Fruit fly (Drosophila melanogaster) whole organism, embryonic: ENCODE results near the gene CG32647.
A peak's percentile ranks its signal among the peaks of the same experiment; 100 is the strongest.

Source experiments
- Adf1 ChIP-seq: fragments of 200-800 bp; sonication (Bioruptor generic); IDR thresholded peaks from 2 replicates; pipeline ENCODE4 v1.3.6; 2022; ENCODE audit warnings: missing biosample characterization, missing genetic modification characterization
- Asciz ChIP-seq: fragments of 200-800 bp; sonication (Bioruptor generic); optimal IDR thresholded peaks from 2 replicates; lab custom pipeline; 2017; ENCODE audit warnings: missing biosample characterization, mild to moderate bottlenecking, missing genetic modification characterization, missing genetic modification reagents
- Atf3 ChIP-seq: fragments of 200-800 bp; sonication (Bioruptor generic); optimal IDR thresholded peaks from 3 replicates; lab custom pipeline; 2016; ENCODE audit warnings: missing biosample characterization, missing genetic modification characterization
- CG10274 ChIP-seq: fragments of 200-800 bp; sonication (Bioruptor generic); optimal IDR thresholded peaks from 3 replicates; lab custom pipeline; 2017; ENCODE audit warnings: missing biosample characterization, mild to moderate bottlenecking, missing genetic modification characterization
- CG12299 ChIP-seq: fragments of 200-800 bp; sonication (Bioruptor generic); optimal IDR thresholded peaks from 2 replicates; lab custom pipeline; 2018; ENCODE audit warnings: missing biosample characterization, mild to moderate bottlenecking, missing genetic modification characterization
- CG1233 ChIP-seq: fragments of 200-800 bp; sonication (Bioruptor generic); optimal IDR thresholded peaks from 4 replicates; lab custom pipeline; 2018; ENCODE audit warnings: missing biosample characterization, mild to moderate bottlenecking, missing genetic modification characterization
- CG13424 ChIP-seq: fragments of 200-800 bp; sonication (Bioruptor generic); optimal IDR thresholded peaks from 2 replicates; lab custom pipeline; 2019; ENCODE audit warnings: missing biosample characterization, mild to moderate bottlenecking, missing genetic modification characterization, moderate library complexity
- CG15514 ChIP-seq: fragments of 200-800 bp; sonication (Bioruptor generic); optimal IDR thresholded peaks from 3 replicates; lab custom pipeline; 2017; ENCODE audit warnings: missing biosample characterization, missing genetic modification characterization, mild to moderate bottlenecking, moderate library complexity, missing genetic modification reagents
- CG15601 ChIP-seq: fragments of 200-800 bp; sonication (Bioruptor generic); optimal IDR thresholded peaks from 3 replicates; lab custom pipeline; 2019; ENCODE audit warnings: missing biosample characterization, mild to moderate bottlenecking, missing genetic modification characterization, moderate library complexity
- CG17568 ChIP-seq: fragments of 200-800 bp; sonication (Bioruptor generic); optimal IDR thresholded peaks from 2 replicates; lab custom pipeline; 2018; ENCODE audit warnings: missing biosample characterization, mild to moderate bottlenecking, missing genetic modification characterization, moderate library complexity
- CG2116 ChIP-seq: fragments of 200-800 bp; sonication (Bioruptor generic); optimal IDR thresholded peaks from 3 replicates; lab custom pipeline; 2018; ENCODE audit warnings: missing biosample characterization, mild to moderate bottlenecking, missing genetic modification characterization
- CG32532 ChIP-seq: fragments of 200-800 bp; sonication (Bioruptor generic); IDR thresholded peaks from 2 replicates; pipeline ENCODE4 v1.3.6; 2022; ENCODE audit warnings: missing biosample characterization, missing genetic modification characterization
- CG33557 ChIP-seq: fragments of 200-800 bp; sonication (Bioruptor generic); optimal IDR thresholded peaks from 2 replicates; lab custom pipeline; 2019; ENCODE audit warnings: missing biosample characterization, mild to moderate bottlenecking, missing genetic modification characterization, moderate library complexity
- CG34224 ChIP-seq: fragments of 200-800 bp; sonication (Bioruptor generic); IDR thresholded peaks from 3 replicates; pipeline ENCODE4 v1.3.6; 2022; ENCODE audit warnings: missing biosample characterization, missing genetic modification characterization; ENCODE audit not compliant: partially characterized antibody
- CG34376 ChIP-seq: fragments of 200-800 bp; sonication (Bioruptor generic); optimal IDR thresholded peaks from 2 replicates; lab custom pipeline; 2018; ENCODE audit warnings: missing biosample characterization, mild to moderate bottlenecking, missing genetic modification characterization
- CG4424 ChIP-seq: fragments of 200-800 bp; sonication (Bioruptor generic); optimal IDR thresholded peaks from 3 replicates; lab custom pipeline; 2016; ENCODE audit warnings: missing biosample characterization, missing genetic modification characterization
- CG4730 ChIP-seq: fragments of 200-800 bp; sonication (Bioruptor generic); IDR thresholded peaks from 2 replicates; pipeline ENCODE4 v1.3.6; 2022; ENCODE audit warnings: missing biosample characterization, missing genetic modification characterization
- CG6272 ChIP-seq: fragments of 200-800 bp; sonication (Bioruptor generic); IDR thresholded peaks from 2 replicates; pipeline ENCODE4 v1.3.6; 2022; ENCODE audit warnings: missing biosample characterization, missing genetic modification characterization
- CG7372 ChIP-seq: fragments of 200-800 bp; sonication (Bioruptor generic); IDR thresholded peaks from 2 replicates; pipeline ENCODE4 v1.3.6; 2022; ENCODE audit warnings: missing biosample characterization, missing genetic modification characterization
- CG7987 ChIP-seq: fragments of 200-800 bp; sonication (Bioruptor generic); optimal IDR thresholded peaks from 2 replicates; lab custom pipeline; 2018; ENCODE audit warnings: missing biosample characterization, mild to moderate bottlenecking, missing genetic modification characterization, moderate library complexity
- CG8924 ChIP-seq: fragments of 200-800 bp; optimal IDR thresholded peaks from 3 replicates; lab custom pipeline; 2019; ENCODE audit warnings: missing biosample characterization, mild to moderate bottlenecking, missing genetic modification characterization, moderate library complexity
- CG9609 ChIP-seq: fragments of 200-800 bp; sonication (Bioruptor generic); optimal IDR thresholded peaks from 3 replicates; lab custom pipeline; 2016; ENCODE audit warnings: missing biosample characterization, missing genetic modification characterization
- CHES-1-like ChIP-seq: fragments of 200-800 bp; sonication (Bioruptor generic); optimal IDR thresholded peaks from 2 replicates; lab custom pipeline; 2016; ENCODE audit warnings: missing biosample characterization, missing genetic modification characterization
- HHEX ChIP-seq: fragments of 200-800 bp; sonication (Bioruptor generic); optimal IDR thresholded peaks from 3 replicates; lab custom pipeline; 2017; ENCODE audit warnings: missing biosample characterization, mild to moderate bottlenecking, missing genetic modification characterization, missing genetic modification reagents
- NFAT ChIP-seq: fragments of 200-800 bp; sonication (Bioruptor generic); IDR thresholded peaks from 2 replicates; pipeline ENCODE4 v1.3.6; 2022; ENCODE audit warnings: missing biosample characterization, missing genetic modification characterization
- Nf-YB ChIP-seq: fragments of 200-800 bp; sonication (Bioruptor generic); optimal IDR thresholded peaks from 3 replicates; lab custom pipeline; 2019; ENCODE audit warnings: missing biosample characterization, mild to moderate bottlenecking, missing genetic modification characterization, moderate library complexity
- PHDP ChIP-seq: fragments of 200-800 bp; sonication (Bioruptor generic); optimal IDR thresholded peaks from 3 replicates; lab custom pipeline; 2018; ENCODE audit warnings: missing biosample characterization, mild to moderate bottlenecking, missing genetic modification characterization, moderate library complexity
- Sry-δ ChIP-seq: fragments of 200-800 bp; sonication (Bioruptor generic); optimal IDR thresholded peaks from 2 replicates; lab custom pipeline; 2016; ENCODE audit warnings: missing biosample characterization, missing genetic modification characterization
- bbx ChIP-seq: fragments of 200-800 bp; sonication (Bioruptor generic); IDR thresholded peaks from 2 replicates; pipeline ENCODE4 v1.3.6; 2022; ENCODE audit warnings: missing biosample characterization, missing genetic modification characterization; ENCODE audit not compliant: partially characterized antibody
- chn ChIP-seq: fragments of 200-800 bp; sonication (Bioruptor generic); optimal IDR thresholded peaks from 2 replicates; lab custom pipeline; 2016; ENCODE audit warnings: missing biosample characterization, missing genetic modification characterization
- da ChIP-seq: fragments of 200-800 bp; sonication (Bioruptor generic); optimal IDR thresholded peaks from 2 replicates; lab custom pipeline; 2016; ENCODE audit warnings: missing biosample characterization, missing genetic modification characterization
- disco-r ChIP-seq: fragments of 200-800 bp; sonication (Bioruptor generic); optimal IDR thresholded peaks from 2 replicates; lab custom pipeline; 2016; ENCODE audit warnings: missing biosample characterization, missing genetic modification characterization
- dysf ChIP-seq: fragments of 200-800 bp; sonication (Bioruptor generic); IDR thresholded peaks from 3 replicates; pipeline ENCODE4 v1.3.6; 2022; ENCODE audit warnings: missing biosample characterization, missing genetic modification characterization
- ewg ChIP-seq: fragments of 200-800 bp; sonication (Bioruptor generic); optimal IDR thresholded peaks from 3 replicates; lab custom pipeline; 2017; ENCODE audit warnings: mild to moderate bottlenecking, missing biosample characterization, missing genetic modification reagents, missing genetic modification characterization
- ftz-f1 ChIP-seq: fragments of 200-800 bp; sonication (Bioruptor generic); optimal IDR thresholded peaks from 2 replicates; lab custom pipeline; 2016; ENCODE audit warnings: missing biosample characterization, missing genetic modification characterization
- fu2 ChIP-seq: fragments of 200-800 bp; sonication (Bioruptor generic); optimal IDR thresholded peaks from 2 replicates; lab custom pipeline; 2016; ENCODE audit warnings: missing biosample characterization, missing genetic modification characterization
- hbn ChIP-seq: fragments of 200-800 bp; sonication (Bioruptor generic); IDR thresholded peaks from 2 replicates; pipeline ENCODE4 v1.3.6; 2022; ENCODE audit warnings: missing biosample characterization, missing genetic modification characterization; ENCODE audit not compliant: partially characterized antibody
- lmd ChIP-seq: fragments of 200-800 bp; sonication (Bioruptor generic); IDR thresholded peaks from 2 replicates; pipeline ENCODE4 v1.3.6; 2022; ENCODE audit warnings: missing biosample characterization, missing genetic modification characterization
- mirr ChIP-seq: fragments of 200-800 bp; sonication (Bioruptor generic); optimal IDR thresholded peaks from 3 replicates; lab custom pipeline; 2018; ENCODE audit warnings: missing biosample characterization, mild to moderate bottlenecking, missing genetic modification characterization
- nau ChIP-seq: fragments of 200-800 bp; sonication (Bioruptor generic); optimal IDR thresholded peaks from 3 replicates; lab custom pipeline; 2017; ENCODE audit warnings: missing biosample characterization, mild to moderate bottlenecking, missing genetic modification characterization, missing genetic modification reagents
- odd ChIP-seq: fragments of 200-800 bp; sonication (Bioruptor generic); optimal IDR thresholded peaks from 2 replicates; lab custom pipeline; 2017; ENCODE audit warnings: missing biosample characterization, mild to moderate bottlenecking, missing genetic modification characterization
- onecut ChIP-seq: fragments of 200-800 bp; sonication (Bioruptor generic); IDR thresholded peaks from 2 replicates; pipeline ENCODE4 v1.3.6; 2022; ENCODE audit warnings: missing biosample characterization, missing genetic modification characterization
- pnt ChIP-seq: fragments of 200-800 bp; sonication (Bioruptor generic); optimal IDR thresholded peaks from 3 replicates; lab custom pipeline; 2016; ENCODE audit warnings: missing biosample characterization, missing genetic modification characterization
- ro ChIP-seq: fragments of 200-800 bp; sonication (Bioruptor generic); IDR thresholded peaks from 2 replicates; pipeline ENCODE4 v1.3.6; 2022; ENCODE audit warnings: missing biosample characterization, missing genetic modification characterization
- salm ChIP-seq: fragments of 200-800 bp; sonication (Bioruptor generic); optimal IDR thresholded peaks from 2 replicates; lab custom pipeline; 2018; ENCODE audit warnings: missing biosample characterization, mild to moderate bottlenecking, missing genetic modification characterization
- sens-2 ChIP-seq: fragments of 200-800 bp; sonication (Bioruptor generic); IDR thresholded peaks from 2 replicates; pipeline ENCODE4 v1.3.6; 2022; ENCODE audit warnings: missing biosample characterization, missing genetic modification characterization
- sima ChIP-seq: fragments of 200-800 bp; sonication (Bioruptor generic); optimal IDR thresholded peaks from 2 replicates; lab custom pipeline; 2016; ENCODE audit warnings: missing biosample characterization, missing genetic modification characterization
- so ChIP-seq: fragments of 200-800 bp; sonication (Bioruptor generic); IDR thresholded peaks from 3 replicates; pipeline ENCODE4 v1.3.6; 2022; ENCODE audit warnings: missing biosample characterization, missing genetic modification characterization
- stc ChIP-seq: fragments of 200-800 bp; sonication (Bioruptor generic); IDR thresholded peaks from 2 replicates; pipeline ENCODE4 v1.3.6; 2022; ENCODE audit warnings: missing biosample characterization, missing genetic modification characterization
- trem ChIP-seq: fragments of 200-800 bp; optimal IDR thresholded peaks from 3 replicates; lab custom pipeline; 2019; ENCODE audit warnings: missing biosample characterization, mild to moderate bottlenecking, missing genetic modification characterization, moderate library complexity
- usp ChIP-seq: fragments of >200 bp; optimal IDR thresholded peaks from 2 replicates; lab custom pipeline; 2017; ENCODE audit warnings: missing biosample characterization, missing genetic modification characterization

Gene CG32647

dm6 chrX:12752196-12752595, 32.6 kb downstream of the CG32647 start (continued):
- TF ChIP-seq lmd = peak; percentile 99
- peak; percentile 98 for TF ChIP-seq da
- peak; percentile 100 for TF ChIP-seq CG32532
- TF ChIP-seq bbx (GFP tag; lab: Robert Waterston, UW) = no peak
- TF ChIP-seq trem (tag; lab: Kevin White, UChicago) = peak; percentile 96
- peak; percentile 99 for TF ChIP-seq chn (GFP tag; lab: Kevin White, UChicago)
- TF ChIP-seq CG7372 = peak; percentile 99
- peak; percentile 83 for TF ChIP-seq mirr
- no peak for TF ChIP-seq usp
- peak; percentile 99 for TF ChIP-seq fu2 (GFP tag; lab: Kevin White, UChicago)
- peak; percentile 98 for TF ChIP-seq CG4730 (GFP tag; lab: Robert Waterston, UW)
- peak; percentile 99 for TF ChIP-seq PHDP (tag; lab: Kevin White, UChicago)
- no peak for TF ChIP-seq CG34224 (GFP tag; lab: Robert Waterston, UW)
- TF ChIP-seq dysf (GFP tag; lab: Robert Waterston, UW) = peak; percentile 99
- TF ChIP-seq salm = peak; percentile 97
- peak; percentile 90 for TF ChIP-seq CG2116 (GFP tag; lab: Kevin White, UChicago)
- TF ChIP-seq CG17568 (GFP tag; lab: Kevin White, UChicago) = peak; percentile 98
- TF ChIP-seq sima = peak; percentile 70
- TF ChIP-seq CG7987 (GFP tag; lab: Kevin White, UChicago) = peak; percentile 96
- peak; percentile 99 for TF ChIP-seq Atf3 (GFP tag; lab: Kevin White, UChicago)
- TF ChIP-seq CG15514 = peak; percentile 95
- TF ChIP-seq CG8924 (tag; lab: Kevin White, UChicago) = peak; percentile 99
- peak; percentile 99 for TF ChIP-seq pnt (GFP tag; lab: Kevin White, UChicago)
- peak; percentile 100 for TF ChIP-seq CHES-1-like (GFP tag; lab: Kevin White, UChicago)
- TF ChIP-seq HHEX (GFP tag; lab: Kevin White, UChicago) = peak; percentile 99
- peak; percentile 97 for TF ChIP-seq CG12299 (tag; lab: Kevin White, UChicago)
- peak; percentile 96 for TF ChIP-seq odd (GFP tag; lab: Kevin White, UChicago)
- TF ChIP-seq ewg = peak; percentile 96
- peak; percentile 89 for TF ChIP-seq Adf1
- peak; percentile 97 for TF ChIP-seq CG34376 (GFP tag; lab: Kevin White, UChicago)
- TF ChIP-seq stc (GFP tag; lab: Robert Waterston, UW) = peak; percentile 98
- TF ChIP-seq ftz-f1 (GFP tag; lab: Kevin White, UChicago) = peak; percentile 89
- peak; percentile 99 for TF ChIP-seq so
- TF ChIP-seq CG4424 (GFP tag; lab: Kevin White, UChicago) = peak; percentile 99
- peak; percentile 98 for TF ChIP-seq CG13424 (tag; lab: Kevin White, UChicago)
- TF ChIP-seq disco-r (GFP tag; lab: Kevin White, UChicago) = peak; percentile 99
- TF ChIP-seq Nf-YB = peak; percentile 89
- TF ChIP-seq CG10274 (GFP tag; lab: Kevin White, UChicago) = peak; percentile 96
- peak; percentile 99 for TF ChIP-seq CG9609
- peak; percentile 98 for TF ChIP-seq Asciz (GFP tag; lab: Kevin White, UChicago)
- peak; percentile 97 for TF ChIP-seq ro (GFP tag; lab: Robert Waterston, UW)
- peak; percentile 97 for TF ChIP-seq nau (GFP tag; lab: Kevin White, UChicago)
- peak; percentile 95 for TF ChIP-seq CG33557
- TF ChIP-seq CG6272 (GFP tag; lab: Robert Waterston, UW) = peak; percentile 98
- no peak for TF ChIP-seq hbn (GFP tag; lab: Robert Waterston, UW)
- peak; percentile 73 for TF ChIP-seq CG15601
- peak; percentile 97 for TF ChIP-seq onecut (GFP tag; lab: Robert Waterston, UW)
- peak; percentile 84 for TF ChIP-seq Sry-δ (GFP tag; lab: Kevin White, UChicago)
- peak; percentile 99 for TF ChIP-seq NFAT
- peak; percentile 98 for TF ChIP-seq sens-2 (GFP tag; lab: Robert Waterston, UW)
- peak; percentile 88 for TF ChIP-seq CG1233 (GFP tag; lab: Kevin White, UChicago)
